Worm (Caenorhabditis elegans): ENCODE results near the gene Y6D1A.1.

The Y6D1A.1 gene

DNA sequence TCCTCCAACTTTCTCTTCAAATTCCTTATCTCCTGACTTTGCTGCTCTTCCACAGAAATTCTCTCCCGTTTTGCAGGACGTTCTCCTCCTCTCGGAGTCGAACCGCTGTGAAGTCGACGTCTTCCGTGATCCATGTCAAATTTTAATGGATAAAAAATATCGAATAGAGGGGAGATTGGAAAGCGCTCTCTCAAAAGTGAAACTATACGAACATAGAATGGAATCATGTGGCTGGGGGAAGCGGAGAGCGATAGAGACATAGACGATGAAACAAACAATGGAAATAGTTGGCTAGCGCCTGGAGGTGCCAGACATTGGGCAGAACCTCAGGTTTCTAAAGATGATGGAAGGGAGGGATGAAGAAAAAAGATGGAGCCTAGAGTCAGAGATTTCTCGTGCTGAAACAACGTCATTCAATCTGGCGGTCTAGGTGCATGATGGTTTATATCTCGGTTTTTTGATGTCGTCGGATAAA lies 9.5 kb downstream of the Y6D1A.1 start, which contains the start of gene F43G6.8:
Gene F43G6.8 (minus strand): TSS at position 198 of the 475 bp plus-strand sequence.
- peak; percentile 11 for TF ChIP-seq lin-39 (tag; optimal IDR thresholded peaks at IDR 0.05)
- no peak for TF ChIP-seq skn-1 (tag; optimal IDR thresholded peaks at IDR 0.05)
- peak; percentile 13 for TF ChIP-seq nhr-25 (tag; optimal IDR thresholded peaks at IDR 0.05)
- peak; percentile 72 for TF ChIP-seq nfya-1 (tag; optimal IDR thresholded peaks at IDR 0.05; ENCODE audit: insufficient read depth)
- peak; percentile 11 for TF ChIP-seq lin-15B (tag; optimal IDR thresholded peaks at IDR 0.05)
- TF ChIP-seq snpc-4 (tag; optimal IDR thresholded peaks at IDR 0.05) = peak; percentile 32
- peak; percentile 14 for TF ChIP-seq pqm-1 (tag; optimal IDR thresholded peaks at IDR 0.05)
- peak; percentile 78 for TF ChIP-seq nhr-11 (tag; optimal IDR thresholded peaks at IDR 0.05)
- TF ChIP-seq mdl-1 (tag; optimal IDR thresholded peaks at IDR 0.05) = no peak
- TF ChIP-seq nhr-77 (tag; optimal IDR thresholded peaks at IDR 0.05) = no peak
- no peak for TF ChIP-seq mml-1 (tag; optimal IDR thresholded peaks at IDR 0.05)
- TF ChIP-seq elt-3 (tag; optimal IDR thresholded peaks at IDR 0.05) = no peak
- no peak for TF ChIP-seq ceh-82 (tag; optimal IDR thresholded peaks at IDR 0.05)
- no peak for TF ChIP-seq daf-12 (tag; optimal IDR thresholded peaks at IDR 0.05)
- peak; percentile 35 for TF ChIP-seq nhr-23 (tag; optimal IDR thresholded peaks at IDR 0.05)
- TF ChIP-seq elt-2 (tag; optimal IDR thresholded peaks at IDR 0.05) = peak; percentile 30
- TF ChIP-seq nhr-67 (tag; optimal IDR thresholded peaks at IDR 0.05) = no peak
- no peak for TF ChIP-seq unc-39 (tag; optimal IDR thresholded peaks at IDR 0.05)
- no peak for TF ChIP-seq ztf-4 (tag; optimal IDR thresholded peaks at IDR 0.05)

DNA sequence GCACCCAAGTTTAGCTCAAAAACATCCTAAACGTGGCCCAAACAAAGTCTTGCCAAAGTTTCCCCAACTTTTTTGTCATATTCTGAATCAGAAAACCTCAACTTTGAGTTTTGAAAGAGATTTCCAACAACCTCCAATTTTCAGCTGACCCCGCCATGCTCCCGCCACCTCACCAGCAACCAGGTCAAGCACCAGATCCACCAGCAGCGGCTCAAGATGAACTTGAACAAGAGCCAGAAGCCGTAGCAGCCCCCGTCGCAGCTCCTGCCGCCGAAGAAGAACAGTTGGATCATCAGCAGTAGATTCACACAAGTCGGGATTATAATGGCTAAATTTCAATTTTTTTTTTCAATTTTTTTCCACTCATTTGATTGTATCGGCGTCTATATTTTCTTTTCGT lies 12.2 kb downstream of the Y6D1A.1 start:
- TF ChIP-seq nhr-43 (tag; optimal IDR thresholded peaks at IDR 0.05; ENCODE audit: poor library complexity, severe bottlenecking) (no peak), hmg-11 (tag; optimal IDR thresholded peaks at IDR 0.05) (no peak), sea-2 (GFP tag; optimal IDR thresholded peaks at IDR 0.05) (no peak), zag-1 (tag; optimal IDR thresholded peaks at IDR 0.05) (no peak), nfya-1 (tag; optimal IDR thresholded peaks at IDR 0.05; ENCODE audit: insufficient read depth) (no peak), eor-1 (tag; optimal IDR thresholded peaks at IDR 0.05) (no peak), ama-1 (optimal IDR thresholded peaks at IDR 0.05) (no peak), ceh-28 (tag; optimal IDR thresholded peaks at IDR 0.05) (no peak), nhr-28 (tag; optimal IDR thresholded peaks at IDR 0.05) (no peak), fkh-2 (tag; optimal IDR thresholded peaks at IDR 0.05) (no peak), egl-27 (tag; optimal IDR thresholded peaks at IDR 0.05) (no peak), egl-5 (tag; optimal IDR thresholded peaks at IDR 0.05) (no peak), fos-1 (tag; optimal IDR thresholded peaks at IDR 0.05) (no peak), nhr-237 (tag; optimal IDR thresholded peaks at IDR 0.05) (no peak), pqm-1 (tag; optimal IDR thresholded peaks at IDR 0.05) (no peak), nhr-11 (tag; optimal IDR thresholded peaks at IDR 0.05) (no peak)

DNA sequence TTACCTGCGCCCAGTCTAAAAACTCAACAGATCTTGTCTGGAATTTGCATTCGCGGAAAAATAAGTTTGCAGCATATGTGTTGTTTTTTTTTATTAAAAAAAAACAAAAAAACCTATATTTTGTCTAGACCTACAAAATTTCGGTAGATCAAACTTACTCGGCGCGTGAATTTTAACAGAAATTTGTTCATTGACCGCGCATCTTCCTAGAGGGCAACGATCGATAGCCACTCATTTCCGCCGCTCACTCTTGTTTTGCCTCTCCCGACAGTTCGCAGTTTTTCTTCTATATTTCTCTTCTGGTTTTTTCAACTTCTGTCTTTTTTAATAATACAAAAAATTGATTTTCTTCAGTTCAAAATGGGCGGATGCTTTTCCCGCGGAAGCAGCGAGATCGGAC lies 13.0 kb downstream of the Y6D1A.1 start, which contains the start of gene F43G6.7:
Gene F43G6.7 (plus strand): TSS at position 355 of the 400 bp plus-strand sequence.
- no peak for TF ChIP-seq elt-2 (tag; optimal IDR thresholded peaks at IDR 0.05)
- no peak for TF ChIP-seq ztf-4 (tag; optimal IDR thresholded peaks at IDR 0.05)
- no peak for TF ChIP-seq nhr-77 (tag; optimal IDR thresholded peaks at IDR 0.05)
- no peak for TF ChIP-seq nhr-67 (tag; optimal IDR thresholded peaks at IDR 0.05)
- no peak for TF ChIP-seq fos-1 (tag; optimal IDR thresholded peaks at IDR 0.05)
- no peak for TF ChIP-seq eor-1 (tag; optimal IDR thresholded peaks at IDR 0.05)
- no peak for TF ChIP-seq nhr-76 (tag; optimal IDR thresholded peaks at IDR 0.05)
- TF ChIP-seq nhr-12 (tag; optimal IDR thresholded peaks at IDR 0.05) = no peak
- TF ChIP-seq ceh-9 (tag; optimal IDR thresholded peaks at IDR 0.05) = no peak
- no peak for TF ChIP-seq ceh-82 (tag; optimal IDR thresholded peaks at IDR 0.05)
- TF ChIP-seq hmg-11 (tag; optimal IDR thresholded peaks at IDR 0.05) = no peak
- TF ChIP-seq ama-1 (optimal IDR thresholded peaks at IDR 0.05) = no peak

DNA sequence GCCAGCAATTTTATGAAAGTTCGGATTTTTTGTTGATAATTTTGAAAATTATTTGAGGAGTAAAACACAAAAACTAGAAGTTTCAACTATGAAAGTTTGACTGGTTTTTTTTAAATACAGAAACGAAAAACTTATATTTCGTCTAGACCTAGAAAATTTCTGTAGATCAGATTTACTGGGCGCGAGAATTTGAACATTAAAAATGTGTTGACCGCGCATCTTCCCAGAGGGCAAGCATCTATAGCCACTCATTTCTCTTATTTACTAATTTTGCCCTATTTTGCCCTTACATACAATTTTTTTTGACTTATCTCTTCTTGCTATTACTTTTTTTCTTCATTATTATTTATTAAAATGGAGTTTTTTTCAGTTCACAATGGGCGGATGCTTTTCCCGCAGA lies 14.4 kb downstream of the Y6D1A.1 start, which contains the start of gene F43G6.10:
Gene F43G6.10 (plus strand): TSS at position 371 of the 400 bp plus-strand sequence.
- no peak for TF ChIP-seq lin-15B (tag; optimal IDR thresholded peaks at IDR 0.05)
- TF ChIP-seq sea-2 (GFP tag; optimal IDR thresholded peaks at IDR 0.05) = no peak
- no peak for TF ChIP-seq R02D3.7 (tag; optimal IDR thresholded peaks at IDR 0.05)
- no peak for TF ChIP-seq ZK546.5 (tag; optimal IDR thresholded peaks at IDR 0.05)
- no peak for TF ChIP-seq nhr-28 (tag; optimal IDR thresholded peaks at IDR 0.05)
- no peak for TF ChIP-seq egl-27 (tag; optimal IDR thresholded peaks at IDR 0.05)
- no peak for TF ChIP-seq egl-5 (tag; optimal IDR thresholded peaks at IDR 0.05)
- TF ChIP-seq unc-39 (tag; optimal IDR thresholded peaks at IDR 0.05) = no peak
- no peak for TF ChIP-seq aly-2 (tag; optimal IDR thresholded peaks at IDR 0.05)
- TF ChIP-seq snpc-4 (tag; optimal IDR thresholded peaks at IDR 0.05) = no peak
- TF ChIP-seq elt-3 (tag; optimal IDR thresholded peaks at IDR 0.05) = no peak
- TF ChIP-seq nhr-43 (tag; optimal IDR thresholded peaks at IDR 0.05; ENCODE audit: poor library complexity, severe bottlenecking) = no peak
- no peak for TF ChIP-seq skn-1 (tag; optimal IDR thresholded peaks at IDR 0.05)
- TF ChIP-seq ceh-9 (tag; optimal IDR thresholded peaks at IDR 0.05) = no peak
- no peak for TF ChIP-seq nhr-11 (tag; optimal IDR thresholded peaks at IDR 0.05)
- no peak for TF ChIP-seq fos-1 (tag; optimal IDR thresholded peaks at IDR 0.05)
- no peak for TF ChIP-seq pha-4 (tag; optimal IDR thresholded peaks at IDR 0.05)
- no peak for TF ChIP-seq mml-1 (tag; optimal IDR thresholded peaks at IDR 0.05)
- TF ChIP-seq nhr-12 (tag; optimal IDR thresholded peaks at IDR 0.05) = no peak

Data from whole organism, L3 larva.